Fruit fly (Drosophila melanogaster) whole organism, embryonic: ENCODE results near the gene slmo.

Experiments
- Abd-B ChIP-seq: fragments of 200-800 bp; sonication (Bioruptor generic); optimal IDR thresholded peaks from 2 replicates; lab custom pipeline; 2018; ENCODE audit warnings: missing biosample characterization, mild to moderate bottlenecking, missing genetic modification characterization, moderate library complexity
- CG10147 ChIP-seq: fragments of 200-800 bp; sonication (Bioruptor generic); optimal IDR thresholded peaks from 2 replicates; lab custom pipeline; 2019; ENCODE audit warnings: missing biosample characterization, mild to moderate bottlenecking, missing genetic modification characterization, moderate library complexity
- CG11247 ChIP-seq: fragments of 200-800 bp; sonication (Bioruptor generic); IDR thresholded peaks from 2 replicates; pipeline ENCODE4 v1.3.6; 2022; ENCODE audit warnings: missing biosample characterization, missing genetic modification characterization
- CG12299 ChIP-seq: fragments of 200-800 bp; sonication (Bioruptor generic); optimal IDR thresholded peaks from 2 replicates; lab custom pipeline; 2018; ENCODE audit warnings: missing biosample characterization, mild to moderate bottlenecking, missing genetic modification characterization
- CG12659 ChIP-seq: fragments of 200-800 bp; sonication (Bioruptor generic); optimal IDR thresholded peaks from 3 replicates; lab custom pipeline; 2017; ENCODE audit warnings: mild to moderate bottlenecking, missing biosample characterization, missing genetic modification reagents, missing genetic modification characterization
- CG13894 ChIP-seq: fragments of 200-800 bp; sonication (Bioruptor generic); optimal IDR thresholded peaks from 3 replicates; lab custom pipeline; 2018; ENCODE audit warnings: missing biosample characterization, mild to moderate bottlenecking, missing genetic modification characterization, moderate library complexity
- CG14710 ChIP-seq: fragments of 200-800 bp; sonication (Bioruptor generic); optimal IDR thresholded peaks from 3 replicates; lab custom pipeline; 2019; ENCODE audit warnings: missing biosample characterization, mild to moderate bottlenecking, missing genetic modification characterization, moderate library complexity
- CG1602 ChIP-seq: fragments of 200-800 bp; sonication (Bioruptor generic); optimal IDR thresholded peaks from 3 replicates; lab custom pipeline; 2016; ENCODE audit warnings: missing biosample characterization, missing genetic modification characterization
- CG16813 ChIP-seq: fragments of 200-800 bp; sonication (Bioruptor generic); IDR thresholded peaks from 3 replicates; pipeline ENCODE4 v1.3.6; 2022; ENCODE audit warnings: missing biosample characterization, missing genetic modification characterization; ENCODE audit not compliant: partially characterized antibody
- CG16815 ChIP-seq: fragments of 200-800 bp; sonication (Bioruptor generic); optimal IDR thresholded peaks from 3 replicates; lab custom pipeline; 2017; ENCODE audit warnings: missing biosample characterization, mild to moderate bottlenecking, missing genetic modification characterization
- CG18476 ChIP-seq: fragments of 200-800 bp; sonication (Bioruptor generic); optimal IDR thresholded peaks from 2 replicates; lab custom pipeline; 2016; ENCODE audit warnings: missing biosample characterization, mild to moderate bottlenecking, missing genetic modification characterization
- CG3407 ChIP-seq: fragments of 200-800 bp; sonication (Bioruptor generic); optimal IDR thresholded peaks from 2 replicates; lab custom pipeline; 2018; ENCODE audit warnings: missing biosample characterization, mild to moderate bottlenecking, missing genetic modification characterization
- CG34224 ChIP-seq: fragments of 200-800 bp; sonication (Bioruptor generic); IDR thresholded peaks from 3 replicates; pipeline ENCODE4 v1.3.6; 2022; ENCODE audit warnings: missing biosample characterization, missing genetic modification characterization; ENCODE audit not compliant: partially characterized antibody
- CG34376 ChIP-seq: fragments of 200-800 bp; sonication (Bioruptor generic); optimal IDR thresholded peaks from 2 replicates; lab custom pipeline; 2018; ENCODE audit warnings: missing biosample characterization, mild to moderate bottlenecking, missing genetic modification characterization
- CG4328 ChIP-seq: fragments of 200-800 bp; sonication (Bioruptor generic); optimal IDR thresholded peaks from 3 replicates; lab custom pipeline; 2017; ENCODE audit warnings: missing biosample characterization, missing genetic modification reagents, missing genetic modification characterization
- CG4617 ChIP-seq: fragments of 200-800 bp; sonication (Bioruptor generic); optimal IDR thresholded peaks from 3 replicates; lab custom pipeline; 2016; ENCODE audit warnings: missing biosample characterization, missing genetic modification characterization, borderline replicate concordance
- CG5180 ChIP-seq: fragments of 200-800 bp; sonication (Bioruptor generic); optimal IDR thresholded peaks from 3 replicates; lab custom pipeline; 2017; ENCODE audit warnings: missing biosample characterization, missing genetic modification characterization, mild to moderate bottlenecking, moderate library complexity, missing genetic modification reagents
- CG5953 ChIP-seq: fragments of 200-800 bp; sonication (Bioruptor generic); IDR thresholded peaks from 2 replicates; pipeline ENCODE4 v1.3.6; 2022; ENCODE audit warnings: missing biosample characterization, missing genetic modification characterization
- CG6689 ChIP-seq: fragments of 200-800 bp; sonication (Bioruptor generic); IDR thresholded peaks from 2 replicates; pipeline ENCODE4 v1.3.6; 2022; ENCODE audit warnings: missing biosample characterization, missing genetic modification characterization
- CG6765 ChIP-seq: fragments of 200-800 bp; sonication (Bioruptor generic); optimal IDR thresholded peaks from 3 replicates; lab custom pipeline; 2017; ENCODE audit warnings: missing biosample characterization, mild to moderate bottlenecking, missing genetic modification characterization
- CG6813 ChIP-seq: fragments of 200-800 bp; sonication (Bioruptor generic); optimal IDR thresholded peaks from 2 replicates; lab custom pipeline; 2017; ENCODE audit warnings: missing biosample characterization, missing genetic modification characterization, mild to moderate bottlenecking, moderate library complexity, missing genetic modification reagents
- CG8359 ChIP-seq: fragments of 200-800 bp; sonication (Bioruptor generic); optimal IDR thresholded peaks from 2 replicates; lab custom pipeline; 2017; ENCODE audit warnings: missing biosample characterization, mild to moderate bottlenecking, missing genetic modification characterization, borderline replicate concordance
- Deaf1 ChIP-seq: fragments of 200-800 bp; optimal IDR thresholded peaks from 3 replicates; lab custom pipeline; 2019; ENCODE audit warnings: missing biosample characterization, mild to moderate bottlenecking, missing genetic modification characterization, moderate library complexity
- E2f2 ChIP-seq: fragments of 200-800 bp; sonication (Bioruptor generic); IDR thresholded peaks from 2 replicates; pipeline ENCODE4 v1.3.6; 2022; ENCODE audit warnings: missing biosample characterization, missing genetic modification characterization
- Eip74EF ChIP-seq, 2 experiments: fragments of 200-800 bp in 1 of 2; fragments of >200 bp in 1 of 2; sonication (Bioruptor generic) in 1 of 2; optimal IDR thresholded peaks; 2 replicates each; lab custom pipeline; 2017 to 2019; ENCODE audit warnings: missing biosample characterization in 2 of 2, missing genetic modification characterization in 2 of 2, mild to moderate bottlenecking in 1 of 2, moderate library complexity in 1 of 2
- Fer3 ChIP-seq: fragments of 200-800 bp; sonication (Bioruptor generic); optimal IDR thresholded peaks from 2 replicates; lab custom pipeline; 2018; ENCODE audit warnings: missing biosample characterization, mild to moderate bottlenecking, missing genetic modification characterization, moderate library complexity
- HHEX ChIP-seq: fragments of 200-800 bp; sonication (Bioruptor generic); optimal IDR thresholded peaks from 3 replicates; lab custom pipeline; 2017; ENCODE audit warnings: missing biosample characterization, mild to moderate bottlenecking, missing genetic modification characterization, missing genetic modification reagents
- Mad ChIP-seq: fragments of 200-800 bp; sonication (Bioruptor generic); optimal IDR thresholded peaks from 2 replicates; lab custom pipeline; 2016; ENCODE audit warnings: missing biosample characterization, missing genetic modification characterization
- Mrtf ChIP-seq: fragments of 200-800 bp; sonication (Bioruptor generic); IDR thresholded peaks from 3 replicates; pipeline ENCODE4 v1.3.6; 2022; ENCODE audit warnings: missing biosample characterization, missing genetic modification characterization
- NK7.1 ChIP-seq: fragments of 200-800 bp; sonication (Bioruptor generic); optimal IDR thresholded peaks from 3 replicates; lab custom pipeline; 2016; ENCODE audit warnings: missing biosample characterization, missing genetic modification characterization
- PHDP ChIP-seq: fragments of 200-800 bp; sonication (Bioruptor generic); optimal IDR thresholded peaks from 3 replicates; lab custom pipeline; 2018; ENCODE audit warnings: missing biosample characterization, mild to moderate bottlenecking, missing genetic modification characterization, moderate library complexity
- Scr ChIP-seq: fragments of 200-800 bp; sonication (Bioruptor generic); IDR thresholded peaks from 2 replicates; pipeline ENCODE4 v1.3.6; 2022; ENCODE audit warnings: missing biosample characterization, missing genetic modification characterization; ENCODE audit not compliant: partially characterized antibody
- Sin3A ChIP-seq: fragments of >200 bp; optimal IDR thresholded peaks from 2 replicates; lab custom pipeline; 2018
- cas ChIP-seq: fragments of 200-800 bp; sonication (Bioruptor generic); IDR thresholded peaks from 2 replicates; pipeline ENCODE4 v1.3.6; 2022; ENCODE audit warnings: missing biosample characterization, missing genetic modification characterization
- crol ChIP-seq: fragments of 200-800 bp; sonication (Bioruptor generic); IDR thresholded peaks from 2 replicates; pipeline ENCODE4 v1.3.6; 2022; ENCODE audit warnings: missing biosample characterization, missing genetic modification characterization
- dm ChIP-seq: fragments of 200-800 bp; sonication (Bioruptor generic); optimal IDR thresholded peaks from 3 replicates; lab custom pipeline; 2016; ENCODE audit warnings: missing biosample characterization, missing genetic modification characterization
- fru ChIP-seq: fragments of >200 bp; optimal IDR thresholded peaks from 2 replicates; lab custom pipeline; 2017
- gro ChIP-seq: fragments of 200-800 bp; sonication (Bioruptor generic); optimal IDR thresholded peaks from 2 replicates; lab custom pipeline; 2016; ENCODE audit warnings: missing biosample characterization, missing genetic modification characterization
- nom ChIP-seq: fragments of 200-800 bp; sonication (Bioruptor generic); optimal IDR thresholded peaks from 2 replicates; lab custom pipeline; 2017; ENCODE audit warnings: missing biosample characterization, missing genetic modification characterization, mild to moderate bottlenecking, moderate library complexity, missing genetic modification reagents
- pnt ChIP-seq: fragments of 200-800 bp; sonication (Bioruptor generic); optimal IDR thresholded peaks from 3 replicates; lab custom pipeline; 2016; ENCODE audit warnings: missing biosample characterization, missing genetic modification characterization
- pzg ChIP-seq: fragments of 200-800 bp; sonication (Bioruptor generic); optimal IDR thresholded peaks from 3 replicates; lab custom pipeline; 2018; ENCODE audit warnings: missing biosample characterization, mild to moderate bottlenecking, missing genetic modification characterization, moderate library complexity
- sima ChIP-seq: fragments of 200-800 bp; sonication (Bioruptor generic); optimal IDR thresholded peaks from 2 replicates; lab custom pipeline; 2016; ENCODE audit warnings: missing biosample characterization, missing genetic modification characterization
- tx ChIP-seq: fragments of 200-800 bp; sonication (Bioruptor generic); optimal IDR thresholded peaks from 2 replicates; lab custom pipeline; 2016; ENCODE audit warnings: missing biosample characterization, missing genetic modification characterization
- zfh2 ChIP-seq: fragments of 200-800 bp; sonication (Bioruptor generic); optimal IDR thresholded peaks from 2 replicates; lab custom pipeline; 2016; ENCODE audit warnings: missing biosample characterization, missing genetic modification characterization

Gene slmo

dm6 chr2L:6082157-6082645 lies 33.7 kb upstream of the slmo start, which contains the start of gene Kr-h1 (continued):
- TF ChIP-seq CG8359 (no peak), CG34376 (GFP tag; lab: Kevin White, UChicago) (peak; percentile 14), CG16815 (GFP tag; lab: Kevin White, UChicago) (no peak), CG6689 (GFP tag; lab: Robert Waterston, UW) (no peak), PHDP (tag; lab: Kevin White, UChicago) (no peak), HHEX (GFP tag; lab: Kevin White, UChicago) (no peak), CG11247 (no peak), crol (GFP tag; lab: Robert Waterston, UW) (no peak), zfh2 (GFP tag; lab: Kevin White, UChicago) (no peak), pnt (no peak), NK7.1 (GFP tag; lab: Kevin White, UChicago) (no peak), Mad (no peak), CG12299 (tag; lab: Kevin White, UChicago) (no peak), CG34224 (GFP tag; lab: Robert Waterston, UW) (peak; percentile 39; the same call in 1 of the 3 replicates), CG18476 (GFP tag; lab: Kevin White, UChicago) (no peak), fru (lab: Kevin White, UChicago) (no peak), Fer3 (no peak), Sin3A (lab: Kevin White, UChicago) (no peak), CG3407 (GFP tag; lab: Kevin White, UChicago) (no peak), gro (GFP tag; lab: Kevin White, UChicago) (peak; percentile 11), dm (GFP tag; lab: Kevin White, UChicago) (no peak), CG1602 (GFP tag; lab: Kevin White, UChicago) (no peak), Scr (0 out of 2 replicates have a peak, but pooled peaks have one; percentile 12), CG6765 (no peak), Mrtf (no peak), CG5180 (no peak), CG5953 (GFP tag; lab: Robert Waterston, UW) (no peak), CG4328 (GFP tag; lab: Kevin White, UChicago) (no peak), CG14710 (tag; lab: Kevin White, UChicago) (no peak), Abd-B (GFP tag; lab: Kevin White, UChicago) (no peak), E2f2 (GFP tag; lab: Robert Waterston, UW) (no peak), cas (GFP tag; lab: Robert Waterston, UW) (no peak), CG16813 (GFP tag; lab: Robert Waterston, UW) (no peak), CG6813 (GFP tag; lab: Kevin White, UChicago) (no peak), Eip74EF (GFP tag; optimal IDR thresholded peaks at IDR 0.05; lab: Kevin White, UChicago) (no peak), CG4617 (GFP tag; lab: Kevin White, UChicago) (no peak), nom (no peak), sima (GFP tag; lab: Kevin White, UChicago) (no peak), CG10147 (GFP tag; lab: Kevin White, UChicago) (no peak), CG13894 (peak; percentile 72), pzg (GFP tag; lab: Kevin White, UChicago) (no peak), tx (GFP tag; lab: Kevin White, UChicago) (no peak), Deaf1 (peak; percentile 3), CG12659 (GFP tag; lab: Kevin White, UChicago) (no peak)
